Worm (Caenorhabditis elegans): ENCODE data around the gene acs-19.

acs-19 gene

ce11 chrIII:3871763-3872486 lies 7.6 kb downstream of the acs-19 start:
- no peak for TF ChIP-seq drap-1 (GFP tag; optimal IDR thresholded peaks at IDR 0.05)
- no peak for TF ChIP-seq cnd-1 (tag; optimal IDR thresholded peaks at IDR 0.05)
- TF ChIP-seq lin-32 (GFP tag; optimal IDR thresholded peaks at IDR 0.05) = no peak
- no peak for TF ChIP-seq nhr-28 (tag; optimal IDR thresholded peaks at IDR 0.05)
- TF ChIP-seq blmp-1 (tag; optimal IDR thresholded peaks at IDR 0.05) = no peak
- peak; percentile 79 for TF ChIP-seq zip-8 (tag; optimal IDR thresholded peaks at IDR 0.05)
- TF ChIP-seq M03D4.4 (tag; optimal IDR thresholded peaks at IDR 0.05) = no peak
- TF ChIP-seq elt-3 (tag; optimal IDR thresholded peaks at IDR 0.05) = no peak
- peak; percentile 100 for TF ChIP-seq nhr-2 (tag; optimal IDR thresholded peaks at IDR 0.05)

ce11 chrIII:3872978-3873377 lies 8.7 kb downstream of the acs-19 start:
- TF ChIP-seq unc-62 (GFP tag; optimal IDR thresholded peaks at IDR 0.05) = no peak
- no peak for TF ChIP-seq pha-4 (tag; optimal IDR thresholded peaks at IDR 0.05)
- TF ChIP-seq snpc-4 (tag; optimal IDR thresholded peaks at IDR 0.05) = no peak
- TF ChIP-seq nhr-28 (tag; optimal IDR thresholded peaks at IDR 0.05) = no peak
- TF ChIP-seq ceh-39 (tag; optimal IDR thresholded peaks at IDR 0.05) = no peak
- TF ChIP-seq unc-39 (tag; optimal IDR thresholded peaks at IDR 0.05) = no peak
- TF ChIP-seq nhr-2 (tag; optimal IDR thresholded peaks at IDR 0.05) = no peak
- no peak for TF ChIP-seq nhr-237 (tag; optimal IDR thresholded peaks at IDR 0.05)

ce11 chrIII:3873424-3873823 lies 9.1 kb downstream of the acs-19 start:
- no peak for TF ChIP-seq nhr-28 (tag; optimal IDR thresholded peaks at IDR 0.05)
- peak; percentile 5 for TF ChIP-seq pha-4 (tag; optimal IDR thresholded peaks at IDR 0.05)

ce11 chrIII:3874492-3874891 lies 10.2 kb downstream of the acs-19 start:
- peak; percentile 43 for TF ChIP-seq elt-1 (tag; optimal IDR thresholded peaks at IDR 0.05; ENCODE audit: borderline replicate concordance, insufficient read depth)
- peak; percentile 68 for TF ChIP-seq elt-3 (tag; optimal IDR thresholded peaks at IDR 0.05)
- TF ChIP-seq bed-3 (GFP tag; optimal IDR thresholded peaks at IDR 0.05) = no peak
- TF ChIP-seq pha-4 (tag; optimal IDR thresholded peaks at IDR 0.05) = no peak
- TF ChIP-seq ceh-43 (GFP tag; optimal IDR thresholded peaks at IDR 0.05) = no peak
- TF ChIP-seq unc-120 (tag; optimal IDR thresholded peaks at IDR 0.05; ENCODE audit: poor library complexity, severe bottlenecking) = no peak
- TF ChIP-seq ceh-83 (GFP tag; optimal IDR thresholded peaks at IDR 0.05) = no peak
- no peak for TF ChIP-seq nhr-28 (tag; optimal IDR thresholded peaks at IDR 0.05)
- TF ChIP-seq snpc-4 (tag; optimal IDR thresholded peaks at IDR 0.05) = no peak
- TF ChIP-seq drap-1 (GFP tag; optimal IDR thresholded peaks at IDR 0.05) = no peak
- TF ChIP-seq cnd-1 (tag; optimal IDR thresholded peaks at IDR 0.05) = no peak

ce11 chrIII:3874895-3875294 lies 10.6 kb downstream of the acs-19 start:
- TF ChIP-seq ceh-83 (GFP tag; optimal IDR thresholded peaks at IDR 0.05) (no peak), nhr-2 (tag; optimal IDR thresholded peaks at IDR 0.05) (no peak), nhr-12 (tag; optimal IDR thresholded peaks at IDR 0.05) (no peak), drap-1 (GFP tag; optimal IDR thresholded peaks at IDR 0.05) (no peak), sptf-1 (tag; optimal IDR thresholded peaks at IDR 0.05) (no peak), nhr-76 (tag; optimal IDR thresholded peaks at IDR 0.05) (no peak), blmp-1 (tag; optimal IDR thresholded peaks at IDR 0.05) (no peak), cnd-1 (tag; optimal IDR thresholded peaks at IDR 0.05) (no peak), zip-8 (tag; optimal IDR thresholded peaks at IDR 0.05) (no peak), lsy-2 (tag; optimal IDR thresholded peaks at IDR 0.05) (no peak), ham-2 (GFP tag; optimal IDR thresholded peaks at IDR 0.05) (no peak), ces-1 (GFP tag; optimal IDR thresholded peaks at IDR 0.05) (no peak), flh-1 (GFP tag; optimal IDR thresholded peaks at IDR 0.05) (no peak), mls-2 (tag; optimal IDR thresholded peaks at IDR 0.05) (no peak), sem-2 (GFP tag; optimal IDR thresholded peaks at IDR 0.05) (no peak), nhr-237 (tag; optimal IDR thresholded peaks at IDR 0.05) (no peak), ceh-39 (tag; optimal IDR thresholded peaks at IDR 0.05) (no peak), hlh-1 (tag; optimal IDR thresholded peaks at IDR 0.05) (no peak), bed-3 (GFP tag; optimal IDR thresholded peaks at IDR 0.05) (no peak), snpc-4 (tag; optimal IDR thresholded peaks at IDR 0.05) (no peak)

Data from whole organism, mixed stage, embryonic.